Worm (Caenorhabditis elegans) whole organism, L3 larva: Measurements from ENCODE around the gene ZK185.5.

Experiments
- R02D3.7 ChIP-seq: fragments of 150-350 bp; optimal IDR thresholded peaks from 2 replicates; lab custom pipeline; 2014; ENCODE audit warnings: missing biosample characterization, missing genetic modification characterization
- ZK546.5 ChIP-seq: sonication (generic microtip); optimal IDR thresholded peaks from 2 replicates; lab custom pipeline; 2017; ENCODE audit warnings: missing biosample characterization, missing genetic modification characterization
- aly-2 ChIP-seq: fragments of 150-350 bp; optimal IDR thresholded peaks from 2 replicates; lab custom pipeline; 2014; ENCODE audit warnings: missing biosample characterization, missing genetic modification characterization
- ama-1 ChIP-seq: fragments of 150-350 bp; optimal IDR thresholded peaks from 2 replicates; lab custom pipeline; 2018
- ceh-28 ChIP-seq: fragments of 150-350 bp; optimal IDR thresholded peaks from 2 replicates; lab custom pipeline; 2014; ENCODE audit warnings: missing biosample characterization, missing genetic modification reagents, missing genetic modification characterization
- ceh-82 ChIP-seq: fragments of 150-350 bp; optimal IDR thresholded peaks from 2 replicates; lab custom pipeline; 2014; ENCODE audit warnings: missing biosample characterization, missing genetic modification characterization
- ceh-9 ChIP-seq: sonication (generic microtip); optimal IDR thresholded peaks from 2 replicates; lab custom pipeline; 2018; ENCODE audit warnings: missing biosample characterization, missing genetic modification characterization
- daf-12 ChIP-seq: fragments of 150-350 bp; optimal IDR thresholded peaks from 2 replicates; lab custom pipeline; 2014; ENCODE audit warnings: missing biosample characterization, missing genetic modification reagents, missing genetic modification characterization
- egl-27 ChIP-seq: sonication (generic microtip); optimal IDR thresholded peaks from 4 replicates; lab custom pipeline; 2017; ENCODE audit warnings: missing biosample characterization, missing genetic modification reagents, missing genetic modification characterization
- elt-2 ChIP-seq: sonication (generic microtip); optimal IDR thresholded peaks from 2 replicates; lab custom pipeline; 2016; ENCODE audit warnings: missing genetic modification reagents, mild to moderate bottlenecking, missing genetic modification characterization, missing compliant biosample characterization
- elt-3 ChIP-seq, 3 experiments: fragments of 150-350 bp in 1 of 3; sonication (generic microtip) in 2 of 3; optimal IDR thresholded peaks; 2 replicates in 2 of 3; 4 replicates in 1 of 3; lab custom pipeline; 2014 to 2017; ENCODE audit warnings: missing biosample characterization in 3 of 3, missing genetic modification characterization in 3 of 3
- eor-1 ChIP-seq, 2 experiments: fragments of 150-350 bp; optimal IDR thresholded peaks; 2 replicates each; lab custom pipeline; 2014 to 2018; ENCODE audit warnings: missing biosample characterization in 2 of 2, missing genetic modification characterization in 2 of 2
- fkh-10 ChIP-seq: sonication (generic microtip); optimal IDR thresholded peaks from 2 replicates; lab custom pipeline; 2017; ENCODE audit warnings: missing biosample characterization, missing genetic modification reagents, missing genetic modification characterization
- fkh-2 ChIP-seq: fragments of 150-350 bp; optimal IDR thresholded peaks from 2 replicates; lab custom pipeline; 2014; ENCODE audit warnings: missing biosample characterization, missing genetic modification reagents, missing genetic modification characterization
- hmg-11 ChIP-seq: sonication (generic microtip); optimal IDR thresholded peaks from 2 replicates; lab custom pipeline; 2016; ENCODE audit warnings: missing genetic modification characterization, missing compliant biosample characterization
- jun-1 ChIP-seq: fragments of 150-350 bp; optimal IDR thresholded peaks from 2 replicates; lab custom pipeline; 2014; ENCODE audit warnings: missing biosample characterization, missing genetic modification reagents, missing genetic modification characterization
- lin-39 ChIP-seq: fragments of 150-350 bp; optimal IDR thresholded peaks from 2 replicates; lab custom pipeline; 2018; ENCODE audit warnings: missing biosample characterization, missing genetic modification reagents, missing genetic modification characterization
- lsy-12 ChIP-seq: sonication (generic microtip); optimal IDR thresholded peaks from 2 replicates; lab custom pipeline; 2016; ENCODE audit warnings: mild to moderate bottlenecking, missing genetic modification characterization, missing compliant biosample characterization
- nfya-1 ChIP-seq: sonication (generic microtip); optimal IDR thresholded peaks from 2 replicates; lab custom pipeline; 2017; ENCODE audit warnings: missing genetic modification characterization, mild to moderate bottlenecking, missing compliant biosample characterization, antibody characterized with exemption, moderate library complexity; ENCODE audit not compliant: insufficient read depth
- nhr-11 ChIP-seq: fragments of 150-350 bp; optimal IDR thresholded peaks from 2 replicates; lab custom pipeline; 2014; ENCODE audit warnings: missing biosample characterization, missing genetic modification characterization
- nhr-12 ChIP-seq: fragments of 150-350 bp; optimal IDR thresholded peaks from 2 replicates; lab custom pipeline; 2014; ENCODE audit warnings: missing biosample characterization, missing genetic modification characterization
- nhr-23 ChIP-seq: fragments of 150-350 bp; optimal IDR thresholded peaks from 2 replicates; lab custom pipeline; 2014; ENCODE audit warnings: missing biosample characterization, missing genetic modification reagents, missing genetic modification characterization
- nhr-25 ChIP-seq: sonication (generic microtip); optimal IDR thresholded peaks from 2 replicates; lab custom pipeline; 2017; ENCODE audit warnings: missing biosample characterization, missing genetic modification characterization
- nhr-43 ChIP-seq: sonication (generic microtip); optimal IDR thresholded peaks from 2 replicates; lab custom pipeline; 2016; ENCODE audit warnings: mild to moderate bottlenecking, missing genetic modification characterization, missing compliant biosample characterization; ENCODE audit not compliant: poor library complexity, severe bottlenecking
- nhr-67 ChIP-seq: fragments of 150-350 bp; optimal IDR thresholded peaks from 2 replicates; lab custom pipeline; 2014; ENCODE audit warnings: missing biosample characterization, missing genetic modification characterization
- nhr-76 ChIP-seq: fragments of 150-350 bp; sonication (generic microtip); optimal IDR thresholded peaks from 5 replicates; lab custom pipeline; 2014; ENCODE audit warnings: missing biosample characterization, missing genetic modification characterization
- nhr-77 ChIP-seq: fragments of 150-350 bp; optimal IDR thresholded peaks from 2 replicates; lab custom pipeline; 2014; ENCODE audit warnings: missing biosample characterization, missing genetic modification characterization
- pha-4 ChIP-seq: fragments of 150-350 bp; optimal IDR thresholded peaks from 2 replicates; lab custom pipeline; 2014; ENCODE audit warnings: missing biosample characterization, missing genetic modification reagents, missing genetic modification characterization
- pqm-1 ChIP-seq: fragments of 150-350 bp; optimal IDR thresholded peaks from 2 replicates; lab custom pipeline; 2017; ENCODE audit warnings: missing biosample characterization, missing genetic modification characterization, inconsistent platforms
- sea-2 ChIP-seq: fragments of 150-350 bp; sonication (generic microtip); optimal IDR thresholded peaks from 4 replicates; lab custom pipeline; 2014; ENCODE audit warnings: missing biosample characterization, missing genetic modification reagents, missing genetic modification characterization
- skn-1 ChIP-seq: fragments of 150-350 bp; optimal IDR thresholded peaks from 2 replicates; lab custom pipeline; 2014; ENCODE audit warnings: missing biosample characterization, missing genetic modification characterization
- snpc-4 ChIP-seq: fragments of 150-350 bp; optimal IDR thresholded peaks from 2 replicates; lab custom pipeline; 2014; ENCODE audit warnings: missing biosample characterization, missing genetic modification characterization
- tbx-2 ChIP-seq: sonication (generic microtip); optimal IDR thresholded peaks from 2 replicates; lab custom pipeline; 2016; ENCODE audit warnings: mild to moderate bottlenecking, missing genetic modification characterization, missing compliant biosample characterization
- unc-39 ChIP-seq: sonication (generic microtip); optimal IDR thresholded peaks from 4 replicates; lab custom pipeline; 2017; ENCODE audit warnings: missing biosample characterization, missing genetic modification characterization
- unc-62 ChIP-seq: fragments of 150-350 bp; sonication (generic microtip); optimal IDR thresholded peaks from 4 replicates; lab custom pipeline; 2014; ENCODE audit warnings: missing biosample characterization, missing genetic modification reagents, missing genetic modification characterization
- zag-1 ChIP-seq: fragments of 150-350 bp; optimal IDR thresholded peaks from 2 replicates; lab custom pipeline; 2014; ENCODE audit warnings: missing biosample characterization, missing genetic modification characterization
- ztf-11 ChIP-seq: fragments of 150-350 bp; optimal IDR thresholded peaks from 2 replicates; lab custom pipeline; 2014; ENCODE audit warnings: missing biosample characterization, missing genetic modification characterization
- ztf-4 ChIP-seq: fragments of 150-350 bp; optimal IDR thresholded peaks from 2 replicates; lab custom pipeline; 2014; ENCODE audit warnings: missing biosample characterization, missing genetic modification characterization

ZK185.5 gene

ce11 chrIV:4526724-4527123 lies 19.0 kb downstream of the ZK185.5 start:
- no peak for TF ChIP-seq ceh-9 (tag; lab: Kevin White, UChicago)
- no peak for TF ChIP-seq jun-1
- no peak for TF ChIP-seq nfya-1 (tag; lab: Kevin White, UChicago)
- no peak for TF ChIP-seq aly-2 (tag; lab: Kevin White, UChicago)
- TF ChIP-seq unc-39 (tag; lab: Kevin White, UChicago) = no peak
- TF ChIP-seq ceh-82 (tag; lab: Kevin White, UChicago) = no peak
- TF ChIP-seq ZK546.5 (tag; lab: Kevin White, UChicago) = no peak
- no peak for TF ChIP-seq nhr-43
- no peak for TF ChIP-seq pha-4 (tag; lab: Kevin White, UChicago)
- TF ChIP-seq nhr-76 = no peak
- no peak for TF ChIP-seq elt-3 (tag; optimal IDR thresholded peaks at IDR 0.05; lab: Kevin White, UChicago)
- no peak for TF ChIP-seq ztf-11 (tag; lab: Kevin White, UChicago)
- TF ChIP-seq fkh-2 (tag; lab: Kevin White, UChicago) = no peak

ce11 chrIV:4526028-4526427 lies 19.7 kb downstream of the ZK185.5 start:
- TF ChIP-seq nhr-43 (peak; percentile 79), R02D3.7 (tag; lab: Kevin White, UChicago) (no peak), daf-12 (tag; lab: Kevin White, UChicago) (no peak), zag-1 (tag; lab: Kevin White, UChicago) (no peak), eor-1 (tag; optimal IDR thresholded peaks at IDR 0.05; lab: Kevin White, UChicago) (no peak), elt-3 (tag; optimal IDR thresholded peaks at IDR 0.05; lab: Kevin White, UChicago) (peak in 1 of 3 experiments; percentile 20), ZK546.5 (tag; lab: Kevin White, UChicago) (no peak), fkh-2 (tag; lab: Kevin White, UChicago) (no peak), skn-1 (tag; lab: Kevin White, UChicago) (no peak), fkh-10 (GFP tag; lab: Kevin White, UChicago) (no peak), snpc-4 (no peak), nhr-76 (no peak), unc-62 (no peak), unc-39 (tag; lab: Kevin White, UChicago) (no peak), ama-1 (lab: Kevin White, UChicago) (no peak), pha-4 (tag; lab: Kevin White, UChicago) (no peak)
- TF ChIP-seq, all 47 proteins: peak for 2

DNA sequence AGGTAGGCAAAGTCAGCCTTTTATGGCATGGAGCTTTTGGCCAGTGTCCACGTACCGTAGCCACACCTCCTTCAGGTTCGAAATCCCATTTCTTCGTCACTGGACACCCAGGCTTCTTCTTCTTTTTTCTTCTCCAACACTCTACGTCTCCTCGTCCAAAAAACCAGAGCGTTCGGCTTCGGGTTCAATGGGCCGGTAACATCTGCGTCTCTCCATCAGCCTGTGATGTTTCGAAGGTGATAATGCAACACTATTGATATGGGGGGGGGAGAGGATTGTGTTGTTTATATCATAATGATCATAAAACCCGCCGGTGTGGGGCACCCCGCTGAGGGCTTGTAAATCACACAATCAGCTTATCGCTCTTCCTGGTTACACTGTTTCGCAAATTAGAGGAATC lies 20.8 kb downstream of the ZK185.5 start, which contains the start of gene ZK180.6:
Gene ZK180.6 (minus strand): TSS at position 101 of the 400 bp plus-strand sequence.
- no peak for TF ChIP-seq nhr-76
- TF ChIP-seq ceh-28 = no peak
- TF ChIP-seq, all 47 proteins: peak for 0

- TF ChIP-seq ceh-28 = no peak
- no peak for TF ChIP-seq lin-39
- no peak for TF ChIP-seq hmg-11 (tag; lab: Kevin White, UChicago)
- no peak for TF ChIP-seq nhr-12 (tag; lab: Kevin White, UChicago)
- TF ChIP-seq elt-3 (tag; optimal IDR thresholded peaks at IDR 0.05; lab: Kevin White, UChicago) = no peak
- no peak for TF ChIP-seq nhr-76
- TF ChIP-seq nhr-67 (tag; lab: Kevin White, UChicago) = no peak
- no peak for TF ChIP-seq lsy-12 (tag; lab: Kevin White, UChicago)
- TF ChIP-seq pha-4 (tag; lab: Kevin White, UChicago) = no peak
- TF ChIP-seq skn-1 (tag; lab: Kevin White, UChicago) = no peak
- TF ChIP-seq jun-1 = no peak
- TF ChIP-seq nhr-43 = no peak
- TF ChIP-seq aly-2 (tag; lab: Kevin White, UChicago) = no peak
- no peak for TF ChIP-seq sea-2 (GFP tag; lab: Kevin White, UChicago)
- no peak for TF ChIP-seq ztf-11 (tag; lab: Kevin White, UChicago)
- TF ChIP-seq, all 47 proteins: peak for 0
These were observed 22.3 kb downstream of the ZK185.5 start for ce11 chrIV:4523461-4523860.

DNA sequence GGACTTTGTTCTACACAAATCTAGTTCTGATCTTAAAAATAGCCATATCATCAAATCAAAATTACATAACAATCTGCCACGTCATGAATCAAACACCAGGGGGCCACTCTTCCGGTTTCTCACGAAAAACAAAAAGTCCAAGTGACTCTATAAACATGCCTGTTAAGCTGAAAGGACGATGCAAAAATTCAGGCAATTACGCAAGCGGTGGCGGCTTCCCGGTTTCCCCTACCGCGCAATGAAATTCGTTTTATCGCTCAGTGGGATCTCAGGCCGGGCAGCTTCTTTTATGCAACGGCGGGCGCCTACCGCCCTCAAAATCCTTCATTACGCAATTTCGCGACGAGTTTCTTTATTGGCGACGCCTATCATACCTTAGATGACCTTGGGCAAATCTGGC lies 26.0 kb downstream of the ZK185.5 start:
- TF ChIP-seq elt-2 (no peak), ama-1 (lab: Kevin White, UChicago) (peak; percentile 32), nhr-67 (tag; lab: Kevin White, UChicago) (no peak), nhr-25 (tag; lab: Kevin White, UChicago) (peak; percentile 68)

- TF ChIP-seq fkh-10 (GFP tag; lab: Kevin White, UChicago) (no peak), egl-27 (tag; lab: Kevin White, UChicago) (no peak), lin-39 (no peak), nhr-23 (tag; lab: Kevin White, UChicago) (no peak), aly-2 (tag; lab: Kevin White, UChicago) (no peak), nhr-77 (no peak), ZK546.5 (tag; lab: Kevin White, UChicago) (no peak), pqm-1 (tag; lab: Kevin White, UChicago) (no peak), nhr-25 (tag; lab: Kevin White, UChicago) (peak; percentile 39), nhr-67 (tag; lab: Kevin White, UChicago) (no peak), eor-1 (tag; optimal IDR thresholded peaks at IDR 0.05; lab: Kevin White, UChicago) (no peak), elt-3 (tag; optimal IDR thresholded peaks at IDR 0.05; lab: Kevin White, UChicago) (peak in 1 of 3 experiments; percentile 72), tbx-2 (tag; lab: Kevin White, UChicago) (no peak), elt-2 (no peak), sea-2 (GFP tag; lab: Kevin White, UChicago) (no peak), pha-4 (tag; lab: Kevin White, UChicago) (no peak), nhr-11 (tag; lab: Kevin White, UChicago) (no peak), nhr-43 (peak; percentile 37), fkh-2 (tag; lab: Kevin White, UChicago) (no peak), ztf-4 (tag; lab: Kevin White, UChicago) (no peak)
These were observed 27.6 kb downstream of the ZK185.5 start for ce11 chrIV:4518111-4518510.
